Fruit fly (Drosophila melanogaster): ENCODE data around the gene CG13605.

dm6 chr3R:24068830-24069229 is 43.4 kb downstream of the CG13605 start:
- no peak for TF ChIP-seq CG32121 (GFP tag; IDR thresholded peaks at IDR 0.05)
- no peak for TF ChIP-seq EcR (GFP tag; optimal IDR thresholded peaks at IDR 0.05)
- TF ChIP-seq CG8159 (tag; optimal IDR thresholded peaks at IDR 0.05), result no peak
- TF ChIP-seq CG15710 (tag; optimal IDR thresholded peaks at IDR 0.05), result no peak
